Fruit fly (Drosophila melanogaster): ENCODE measurements around the gene dan.

The dan gene

DNA sequence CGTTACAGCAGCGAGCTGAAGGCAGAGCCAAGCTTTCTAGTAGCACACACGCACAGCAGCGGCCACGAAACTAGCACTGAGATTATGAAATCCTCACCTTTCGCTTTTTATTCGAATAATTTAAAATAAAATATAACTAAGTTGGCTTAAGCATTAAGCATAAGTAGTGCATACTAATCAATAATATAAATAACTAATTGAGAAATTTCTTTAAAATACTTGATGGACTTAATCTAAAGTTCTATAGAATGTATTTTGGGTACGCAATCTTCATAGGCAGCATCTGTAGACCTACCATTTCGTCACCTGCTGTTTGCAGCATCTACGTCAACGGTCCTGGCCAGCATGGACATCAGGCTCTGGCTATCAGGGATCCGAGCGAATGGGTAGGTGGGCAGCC lies 31.8 kb upstream of the dan start (continued):
- TF ChIP-seq Bgb (GFP tag; IDR thresholded peaks at IDR 0.05; ENCODE audit: partially characterized antibody) (no peak), CG16863 (GFP tag; optimal IDR thresholded peaks at IDR 0.05) (no peak), jigr1 (GFP tag; IDR thresholded peaks at IDR 0.05) (no peak), CG17912 (GFP tag; optimal IDR thresholded peaks at IDR 0.05) (no peak), CG9797 (GFP tag; optimal IDR thresholded peaks at IDR 0.05) (no peak), gt (GFP tag; IDR thresholded peaks at IDR 0.05) (no peak), peb (GFP tag; IDR thresholded peaks at IDR 0.05) (no peak), fd96Cb (tag; optimal IDR thresholded peaks at IDR 0.05) (no peak), inv (GFP tag; IDR thresholded peaks at IDR 0.05; ENCODE audit: partially characterized antibody) (no peak), Doc2 (GFP tag; IDR thresholded peaks at IDR 0.05) (no peak), Xrp1 (GFP tag; IDR thresholded peaks at IDR 0.05) (0 out of 2 replicates have a peak, but pooled peaks have one; percentile 9), HLH54F (GFP tag; optimal IDR thresholded peaks at IDR 0.05) (no peak), HmgD (GFP tag; optimal IDR thresholded peaks at IDR 0.05) (no peak), MTF-1 (GFP tag; optimal IDR thresholded peaks at IDR 0.05; ENCODE audit: borderline replicate concordance) (no peak), Hr78 (GFP tag; optimal IDR thresholded peaks at IDR 0.05) (no peak), pho (GFP tag; optimal IDR thresholded peaks at IDR 0.05) (no peak), CG11247 (GFP tag; IDR thresholded peaks at IDR 0.05) (no peak), CG6765 (GFP tag; optimal IDR thresholded peaks at IDR 0.05) (no peak), CG11093 (GFP tag; IDR thresholded peaks at IDR 0.05) (no peak), sna (GFP tag; IDR thresholded peaks at IDR 0.05; ENCODE audit: partially characterized antibody) (no peak), CG12744 (GFP tag; optimal IDR thresholded peaks at IDR 0.05) (no peak), CG32767 (GFP tag; IDR thresholded peaks at IDR 0.05) (no peak), CG1233 (GFP tag; optimal IDR thresholded peaks at IDR 0.05) (no peak), tx (GFP tag; optimal IDR thresholded peaks at IDR 0.05) (no peak), pfk (GFP tag; optimal IDR thresholded peaks at IDR 0.05) (no peak), CG7839 (tag; optimal IDR thresholded peaks at IDR 0.05) (peak; percentile 36), Pdp1 (GFP tag; optimal IDR thresholded peaks at IDR 0.05) (no peak), unpg (GFP tag; optimal IDR thresholded peaks at IDR 0.05) (no peak), nerfin-2 (GFP tag; IDR thresholded peaks at IDR 0.05; ENCODE audit: partially characterized antibody) (no peak), lov (optimal IDR thresholded peaks at IDR 0.05) (no peak), lov (GFP tag; IDR thresholded peaks at IDR 0.05) (no peak), hb (GFP tag; IDR thresholded peaks at IDR 0.05; ENCODE audit: partially characterized antibody) (no peak), CG10959 (GFP tag; IDR thresholded peaks at IDR 0.05) (no peak), ranshi (GFP tag; IDR thresholded peaks at IDR 0.05) (no peak), Hsf (GFP tag; optimal IDR thresholded peaks at IDR 0.05) (no peak), Ravus (GFP tag; IDR thresholded peaks at IDR 0.05) (no peak), CG18599 (GFP tag; optimal IDR thresholded peaks at IDR 0.05) (peak; percentile 79), CG12104 (GFP tag; optimal IDR thresholded peaks at IDR 0.05) (no peak), Nf-YA (GFP tag; IDR thresholded peaks at IDR 0.05) (no peak), schlank (tag; optimal IDR thresholded peaks at IDR 0.05) (no peak), btn (GFP tag; optimal IDR thresholded peaks at IDR 0.05) (no peak), fd64A (GFP tag; optimal IDR thresholded peaks at IDR 0.05) (no peak), zfh2 (GFP tag; optimal IDR thresholded peaks at IDR 0.05) (no peak), D19B (GFP tag; optimal IDR thresholded peaks at IDR 0.05) (no peak), HHEX (GFP tag; optimal IDR thresholded peaks at IDR 0.05) (no peak), ase (GFP tag; IDR thresholded peaks at IDR 0.05) (no peak), Dip2 (GFP tag; IDR thresholded peaks at IDR 0.05) (no peak), Rx (GFP tag; IDR thresholded peaks at IDR 0.05) (no peak), Hr39 (optimal IDR thresholded peaks at IDR 0.05) (no peak), Mes4 (GFP tag; optimal IDR thresholded peaks at IDR 0.05) (no peak), HLHmδ (GFP tag; optimal IDR thresholded peaks at IDR 0.05) (no peak), CG15073 (GFP tag; optimal IDR thresholded peaks at IDR 0.05) (no peak)

All from whole organism, embryonic.